Fruit fly (Drosophila melanogaster) whole organism, embryonic: ENCODE measurements around the gene CG13996.

Experiments
- CG10147 ChIP-seq: fragments of 200-800 bp; sonication (Bioruptor generic); optimal IDR thresholded peaks from 2 replicates; lab custom pipeline; 2019; ENCODE audit warnings: missing biosample characterization, mild to moderate bottlenecking, missing genetic modification characterization, moderate library complexity
- CG1024 ChIP-seq: fragments of 200-800 bp; sonication (Bioruptor generic); IDR thresholded peaks from 2 replicates; pipeline ENCODE4 v1.3.6; 2022; ENCODE audit warnings: missing biosample characterization, missing genetic modification characterization
- CG10565 ChIP-seq: fragments of 200-800 bp; sonication (Bioruptor generic); optimal IDR thresholded peaks from 3 replicates; lab custom pipeline; 2016; ENCODE audit warnings: missing biosample characterization, mild to moderate bottlenecking, missing genetic modification characterization
- CG11560 ChIP-seq: fragments of 200-800 bp; sonication (Bioruptor generic); IDR thresholded peaks from 3 replicates; pipeline ENCODE4 v1.3.6; 2022; ENCODE audit warnings: missing biosample characterization, missing genetic modification characterization
- CG11696 ChIP-seq: fragments of 200-800 bp; sonication (Bioruptor generic); IDR thresholded peaks from 2 replicates; pipeline ENCODE4 v1.3.6; 2022; ENCODE audit warnings: missing biosample characterization, missing genetic modification characterization
- CG12391 ChIP-seq: fragments of 200-800 bp; sonication (Bioruptor generic); optimal IDR thresholded peaks from 3 replicates; lab custom pipeline; 2018; ENCODE audit warnings: missing biosample characterization, mild to moderate bottlenecking, missing genetic modification characterization, moderate library complexity
- CG12769 ChIP-seq: fragments of 200-800 bp; sonication (Bioruptor generic); optimal IDR thresholded peaks from 2 replicates; lab custom pipeline; 2019; ENCODE audit warnings: missing biosample characterization, mild to moderate bottlenecking, missing genetic modification characterization, moderate library complexity
- CG13424 ChIP-seq: fragments of 200-800 bp; sonication (Bioruptor generic); optimal IDR thresholded peaks from 2 replicates; lab custom pipeline; 2019; ENCODE audit warnings: missing biosample characterization, mild to moderate bottlenecking, missing genetic modification characterization, moderate library complexity
- CG13775 ChIP-seq: fragments of 200-800 bp; sonication (Bioruptor generic); optimal IDR thresholded peaks from 3 replicates; lab custom pipeline; 2017; ENCODE audit warnings: missing biosample characterization, mild to moderate bottlenecking, missing genetic modification characterization
- CG1602 ChIP-seq: fragments of 200-800 bp; sonication (Bioruptor generic); optimal IDR thresholded peaks from 3 replicates; lab custom pipeline; 2016; ENCODE audit warnings: missing biosample characterization, missing genetic modification characterization
- CG16815 ChIP-seq: fragments of 200-800 bp; sonication (Bioruptor generic); optimal IDR thresholded peaks from 3 replicates; lab custom pipeline; 2017; ENCODE audit warnings: missing biosample characterization, mild to moderate bottlenecking, missing genetic modification characterization
- CG16863 ChIP-seq: fragments of 200-800 bp; sonication (Bioruptor generic); optimal IDR thresholded peaks from 3 replicates; lab custom pipeline; 2016; ENCODE audit warnings: missing biosample characterization, missing genetic modification characterization
- CG2116 ChIP-seq: fragments of 200-800 bp; sonication (Bioruptor generic); optimal IDR thresholded peaks from 3 replicates; lab custom pipeline; 2018; ENCODE audit warnings: missing biosample characterization, mild to moderate bottlenecking, missing genetic modification characterization
- CG2712 ChIP-seq: fragments of 200-800 bp; optimal IDR thresholded peaks from 3 replicates; lab custom pipeline; 2019; ENCODE audit warnings: missing biosample characterization, mild to moderate bottlenecking, missing genetic modification characterization, moderate library complexity
- CG30403 ChIP-seq: fragments of 200-800 bp; sonication (Bioruptor generic); optimal IDR thresholded peaks from 3 replicates; lab custom pipeline; 2016; ENCODE audit warnings: missing biosample characterization, missing genetic modification characterization
- CG31441 ChIP-seq: fragments of 200-800 bp; sonication (Bioruptor generic); IDR thresholded peaks from 2 replicates; pipeline ENCODE4 v1.3.6; 2022; ENCODE audit warnings: missing biosample characterization, missing genetic modification characterization
- CG3995 ChIP-seq: fragments of 200-800 bp; sonication (Bioruptor generic); optimal IDR thresholded peaks from 3 replicates; lab custom pipeline; 2016; ENCODE audit warnings: missing biosample characterization, missing genetic modification characterization
- CG4360 ChIP-seq: fragments of 200-800 bp; sonication (Bioruptor generic); IDR thresholded peaks from 2 replicates; pipeline ENCODE4 v1.3.6; 2022; ENCODE audit warnings: missing biosample characterization, missing genetic modification characterization
- CG4404 ChIP-seq: fragments of 200-800 bp; sonication (Bioruptor generic); IDR thresholded peaks from 2 replicates; pipeline ENCODE4 v1.3.6; 2022; ENCODE audit warnings: missing biosample characterization, missing genetic modification characterization
- CG6689 ChIP-seq: fragments of 200-800 bp; sonication (Bioruptor generic); IDR thresholded peaks from 2 replicates; pipeline ENCODE4 v1.3.6; 2022; ENCODE audit warnings: missing biosample characterization, missing genetic modification characterization
- Deaf1 ChIP-seq: fragments of 200-800 bp; optimal IDR thresholded peaks from 3 replicates; lab custom pipeline; 2019; ENCODE audit warnings: missing biosample characterization, mild to moderate bottlenecking, missing genetic modification characterization, moderate library complexity
- ERR ChIP-seq: fragments of 200-800 bp; sonication (Bioruptor generic); optimal IDR thresholded peaks from 2 replicates; lab custom pipeline; 2016; ENCODE audit warnings: missing biosample characterization, missing genetic modification characterization
- Ets65A ChIP-seq: fragments of 200-800 bp; sonication (Bioruptor generic); peaks from one replicate; lab custom pipeline; 2016; ENCODE audit warnings: missing biosample characterization, missing genetic modification characterization
- Fer1 ChIP-seq: fragments of 200-800 bp; sonication (Bioruptor generic); optimal IDR thresholded peaks from 2 replicates; lab custom pipeline; 2017; ENCODE audit warnings: missing biosample characterization, mild to moderate bottlenecking, missing genetic modification characterization
- Hey ChIP-seq: fragments of 200-800 bp; sonication (Bioruptor generic); optimal IDR thresholded peaks from 3 replicates; lab custom pipeline; 2018; ENCODE audit warnings: missing biosample characterization, mild to moderate bottlenecking, missing genetic modification characterization
- Hsf ChIP-seq: fragments of 200-800 bp; sonication (Bioruptor generic); optimal IDR thresholded peaks from 3 replicates; lab custom pipeline; 2016; ENCODE audit warnings: missing biosample characterization, missing genetic modification characterization
- Oaz ChIP-seq: fragments of 200-800 bp; sonication (Bioruptor generic); IDR thresholded peaks from 2 replicates; pipeline ENCODE4 v1.3.6; 2022; ENCODE audit warnings: missing biosample characterization, missing genetic modification characterization
- Side ChIP-seq: fragments of 200-800 bp; sonication (Bioruptor generic); optimal IDR thresholded peaks from 2 replicates; lab custom pipeline; 2016; ENCODE audit warnings: missing biosample characterization, missing genetic modification characterization
- Xbp1 ChIP-seq: fragments of 200-800 bp; sonication (Bioruptor generic); optimal IDR thresholded peaks from 3 replicates; lab custom pipeline; 2016; ENCODE audit warnings: missing biosample characterization, mild to moderate bottlenecking, missing genetic modification characterization
- YL-1 ChIP-seq: fragments of 200-800 bp; sonication (Bioruptor generic); optimal IDR thresholded peaks from 3 replicates; lab custom pipeline; 2017; ENCODE audit warnings: missing biosample characterization, mild to moderate bottlenecking, missing genetic modification characterization
- ash1 ChIP-seq: fragments of 200-800 bp; sonication (Bioruptor generic); optimal IDR thresholded peaks from 2 replicates; lab custom pipeline; 2018; ENCODE audit warnings: missing biosample characterization, mild to moderate bottlenecking, missing genetic modification characterization
- ato ChIP-seq: fragments of 200-800 bp; sonication (Bioruptor generic); IDR thresholded peaks from 2 replicates; pipeline ENCODE4 v1.3.6; 2022; ENCODE audit warnings: missing biosample characterization, missing genetic modification characterization; ENCODE audit not compliant: partially characterized antibody
- caup ChIP-seq: fragments of 200-800 bp; sonication (Bioruptor generic); optimal IDR thresholded peaks from 3 replicates; lab custom pipeline; 2017; ENCODE audit warnings: missing biosample characterization, mild to moderate bottlenecking, missing genetic modification characterization, moderate library complexity; ENCODE audit not compliant: severe bottlenecking
- cwo ChIP-seq: fragments of 200-800 bp; sonication (Bioruptor generic); optimal IDR thresholded peaks from 3 replicates; lab custom pipeline; 2017; ENCODE audit warnings: missing biosample characterization, missing genetic modification characterization, mild to moderate bottlenecking, moderate library complexity, missing genetic modification reagents
- emc ChIP-seq: fragments of 200-800 bp; sonication (Bioruptor generic); optimal IDR thresholded peaks from 2 replicates; lab custom pipeline; 2016; ENCODE audit warnings: missing biosample characterization, missing genetic modification characterization
- esg ChIP-seq: fragments of 200-800 bp; sonication (Bioruptor generic); conservative IDR thresholded peaks from 2 replicates; pipeline ENCODE4 v1.3.6; 2022; ENCODE audit warnings: missing biosample characterization, missing genetic modification characterization
- fd102C ChIP-seq: fragments of 200-800 bp; sonication (Bioruptor generic); optimal IDR thresholded peaks from 2 replicates; lab custom pipeline; 2018; ENCODE audit warnings: missing biosample characterization, mild to moderate bottlenecking, missing genetic modification characterization, moderate library complexity
- fu2 ChIP-seq: fragments of 200-800 bp; sonication (Bioruptor generic); optimal IDR thresholded peaks from 2 replicates; lab custom pipeline; 2016; ENCODE audit warnings: missing biosample characterization, missing genetic modification characterization
- grau ChIP-seq: fragments of 200-800 bp; optimal IDR thresholded peaks from 3 replicates; lab custom pipeline; 2019; ENCODE audit warnings: missing biosample characterization, mild to moderate bottlenecking, missing genetic modification characterization, moderate library complexity
- hb ChIP-seq: fragments of 200-800 bp; sonication (Bioruptor generic); IDR thresholded peaks from 3 replicates; pipeline ENCODE4 v1.3.6; 2022; ENCODE audit warnings: missing biosample characterization, missing genetic modification characterization; ENCODE audit not compliant: partially characterized antibody
- kay ChIP-seq: fragments of 200-800 bp; sonication (Bioruptor generic); optimal IDR thresholded peaks from 2 replicates; lab custom pipeline; 2016; ENCODE audit warnings: missing biosample characterization, missing genetic modification characterization
- nerfin-1 ChIP-seq: fragments of 200-800 bp; sonication (Bioruptor generic); optimal IDR thresholded peaks from 3 replicates; lab custom pipeline; 2019; ENCODE audit warnings: missing biosample characterization, mild to moderate bottlenecking, missing genetic modification characterization, moderate library complexity
- nerfin-2 ChIP-seq: fragments of 200-800 bp; sonication (Bioruptor generic); IDR thresholded peaks from 2 replicates; pipeline ENCODE4 v1.3.6; 2022; ENCODE audit warnings: missing biosample characterization, missing genetic modification characterization; ENCODE audit not compliant: partially characterized antibody
- pita ChIP-seq: fragments of 200-800 bp; sonication (Bioruptor generic); optimal IDR thresholded peaks from 2 replicates; lab custom pipeline; 2017; ENCODE audit warnings: missing biosample characterization, mild to moderate bottlenecking, missing genetic modification characterization
- sens-2 ChIP-seq: fragments of 200-800 bp; sonication (Bioruptor generic); IDR thresholded peaks from 2 replicates; pipeline ENCODE4 v1.3.6; 2022; ENCODE audit warnings: missing biosample characterization, missing genetic modification characterization
- sna ChIP-seq: fragments of 200-800 bp; sonication (Bioruptor generic); IDR thresholded peaks from 2 replicates; pipeline ENCODE4 v1.3.6; 2022; ENCODE audit warnings: missing biosample characterization, missing genetic modification characterization; ENCODE audit not compliant: partially characterized antibody
- sob ChIP-seq: fragments of 200-800 bp; sonication (Bioruptor generic); IDR thresholded peaks from 2 replicates; pipeline ENCODE4 v1.3.6; 2022; ENCODE audit warnings: missing biosample characterization, missing genetic modification characterization
- yki ChIP-seq: fragments of >200 bp; optimal IDR thresholded peaks from 3 replicates; lab custom pipeline; 2018
- zen ChIP-seq: fragments of 200-800 bp; sonication (Bioruptor generic); optimal IDR thresholded peaks from 3 replicates; lab custom pipeline; 2018; ENCODE audit warnings: missing biosample characterization, mild to moderate bottlenecking, missing genetic modification characterization, moderate library complexity
- zfh2 ChIP-seq: fragments of 200-800 bp; sonication (Bioruptor generic); optimal IDR thresholded peaks from 2 replicates; lab custom pipeline; 2016; ENCODE audit warnings: missing biosample characterization, missing genetic modification characterization

Gene CG13996

DNA sequence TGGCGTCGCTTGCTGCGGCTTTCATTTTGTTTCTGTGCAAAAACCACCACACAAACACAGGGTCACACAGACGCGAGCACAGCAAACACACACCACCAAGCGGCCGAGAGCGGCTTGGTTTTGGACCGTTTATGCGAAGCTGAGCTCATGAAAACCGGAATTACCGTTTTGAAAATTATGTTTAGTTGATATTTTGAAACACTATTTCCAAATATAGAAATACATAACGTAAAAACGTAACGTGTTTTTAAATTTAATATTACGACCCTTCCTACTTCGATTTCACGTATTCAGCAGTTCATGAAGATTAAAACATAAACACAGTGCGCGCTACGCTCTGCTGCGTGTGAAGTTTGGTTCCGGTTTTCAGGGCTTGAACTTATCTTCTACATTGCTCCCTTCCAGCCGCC is 30.6 kb downstream of the CG13996 start (continued):
- TF ChIP-seq CG16815 (GFP tag; lab: Kevin White, UChicago) (peak; percentile 72), CG12769 (tag; lab: Kevin White, UChicago) (no peak), Xbp1 (GFP tag; lab: Kevin White, UChicago) (peak; percentile 95), zen (tag; lab: Kevin White, UChicago) (peak; percentile 88), CG16863 (GFP tag; lab: Kevin White, UChicago) (peak; percentile 95), ERR (GFP tag; lab: Kevin White, UChicago) (peak; percentile 95), Hsf (peak; percentile 94), CG13424 (tag; lab: Kevin White, UChicago) (peak; percentile 98), fd102C (GFP tag; lab: Kevin White, UChicago) (peak; percentile 64), cwo (peak; percentile 94), CG1024 (GFP tag; lab: Robert Waterston, UW) (peak; percentile 86), ash1 (GFP tag; lab: Kevin White, UChicago) (peak; percentile 76), YL-1 (GFP tag; lab: Kevin White, UChicago) (peak; percentile 83), CG11560 (peak; percentile 56; the same call in 2 of the 3 replicates), sob (GFP tag; lab: Robert Waterston, UW) (peak; percentile 96), CG12391 (tag; lab: Kevin White, UChicago) (peak; percentile 98), sens-2 (GFP tag; lab: Robert Waterston, UW) (peak; percentile 95), CG13775 (GFP tag; lab: Kevin White, UChicago) (peak; percentile 95), CG30403 (GFP tag; lab: Kevin White, UChicago) (peak; percentile 96), ato (GFP tag; lab: Robert Waterston, UW) (no peak), nerfin-1 (tag; lab: Kevin White, UChicago) (peak; percentile 95), CG10565 (GFP tag; lab: Kevin White, UChicago) (peak; percentile 80), CG4404 (peak; percentile 41; the same call in 1 of the 2 replicates), nerfin-2 (no peak), CG10147 (GFP tag; lab: Kevin White, UChicago) (peak; percentile 97), fu2 (peak; percentile 79), CG11696 (GFP tag; lab: Robert Waterston, UW) (peak; percentile 88), CG2116 (peak; percentile 55), CG4360 (GFP tag; lab: Robert Waterston, UW) (peak; percentile 55; the same call in 1 of the 2 replicates), caup (GFP tag; lab: Kevin White, UChicago) (peak; percentile 97), CG6689 (GFP tag; lab: Robert Waterston, UW) (peak; percentile 94), pita (GFP tag; lab: Kevin White, UChicago) (no peak), kay (GFP tag; lab: Kevin White, UChicago) (peak; percentile 87), Deaf1 (tag; lab: Kevin White, UChicago) (peak; percentile 84), CG1602 (GFP tag; lab: Kevin White, UChicago) (peak; percentile 87), CG2712 (tag; lab: Kevin White, UChicago) (peak; percentile 98), grau (peak; percentile 96), emc (GFP tag; lab: Kevin White, UChicago) (peak; percentile 82), Ets65A (GFP tag; lab: Kevin White, UChicago) (peak; percentile 99), hb (GFP tag; lab: Robert Waterston, UW) (no peak), yki (lab: Kevin White, UChicago) (no peak), Side (GFP tag; lab: Kevin White, UChicago) (peak; percentile 98), Fer1 (GFP tag; lab: Kevin White, UChicago) (peak; percentile 99), Oaz (GFP tag; lab: Robert Waterston, UW) (peak; percentile 90), CG3995 (GFP tag; lab: Kevin White, UChicago) (peak; percentile 66), sna (GFP tag; lab: Robert Waterston, UW) (no peak), Hey (tag; lab: Kevin White, UChicago) (peak; percentile 85), CG31441 (peak; percentile 96), esg (GFP tag; lab: Robert Waterston, UW) (peak; percentile 91), zfh2 (GFP tag; lab: Kevin White, UChicago) (peak; percentile 85)
